Fruit fly (Drosophila melanogaster): ENCODE data around the gene CG42594.

CG42594 gene

dm6 chrX:4906573-4906972 lies 65.9 kb downstream of the CG42594 start, which contains the start of gene CG6927 (continued):
- TF ChIP-seq CG10274 (GFP tag; optimal IDR thresholded peaks at IDR 0.05), result no peak
- TF ChIP-seq TFAM (GFP tag; optimal IDR thresholded peaks at IDR 0.05), result no peak
- peak; percentile 56; the same call in 1 of the 3 replicates for TF ChIP-seq CG2199 (GFP tag; IDR thresholded peaks at IDR 0.05)
- TF ChIP-seq Med (GFP tag), result peak; percentile 43
- TF ChIP-seq CG11560 (tag; IDR thresholded peaks at IDR 0.05), result peak; percentile 73
- TF ChIP-seq az2 (GFP tag; optimal IDR thresholded peaks at IDR 0.05), result peak; percentile 24
- TF ChIP-seq CG14050 (GFP tag; IDR thresholded peaks at IDR 0.05), result peak; percentile 88
- TF ChIP-seq CG2202 (tag; optimal IDR thresholded peaks at IDR 0.05), result peak; percentile 6
- peak; percentile 67 for TF ChIP-seq fd96Cb (tag; optimal IDR thresholded peaks at IDR 0.05)
- peak; percentile 83 for TF ChIP-seq ssp (GFP tag; IDR thresholded peaks at IDR 0.05)
- peak in 1 of 2 experiments; percentile 68 for TF ChIP-seq crp (GFP tag; optimal IDR thresholded peaks at IDR 0.05)
- no peak for TF ChIP-seq CG7271 (tag; optimal IDR thresholded peaks at IDR 0.05)
- peak; percentile 79 for TF ChIP-seq wor (GFP tag; IDR thresholded peaks at IDR 0.05)
- TF ChIP-seq CG12659 (GFP tag; optimal IDR thresholded peaks at IDR 0.05), result peak; percentile 61
- TF ChIP-seq cato (GFP tag; optimal IDR thresholded peaks at IDR 0.05; ENCODE audit: borderline replicate concordance), result no peak
- peak; percentile 13 for TF ChIP-seq stwl (tag; optimal IDR thresholded peaks at IDR 0.05)
- TF ChIP-seq chinmo (GFP tag; IDR thresholded peaks at IDR 0.05; ENCODE audit: partially characterized antibody), result no peak
- TF ChIP-seq CG12299 (tag; optimal IDR thresholded peaks at IDR 0.05), result peak; percentile 41
- TF ChIP-seq CG3995 (GFP tag; optimal IDR thresholded peaks at IDR 0.05), result no peak
- no peak for TF ChIP-seq gcm2 (GFP tag; optimal IDR thresholded peaks at IDR 0.05)
- no peak for TF ChIP-seq psq (GFP tag; optimal IDR thresholded peaks at IDR 0.05)
- peak; percentile 79 for TF ChIP-seq CG2678 (tag; optimal IDR thresholded peaks at IDR 0.05)
- no peak for TF ChIP-seq CG4707 (GFP tag; optimal IDR thresholded peaks at IDR 0.05)
- TF ChIP-seq Bteb2 (GFP tag; optimal IDR thresholded peaks at IDR 0.05), result no peak
- peak; percentile 17 for TF ChIP-seq gro (GFP tag; optimal IDR thresholded peaks at IDR 0.05)
- peak; percentile 82 for TF ChIP-seq zf30C (GFP tag; optimal IDR thresholded peaks at IDR 0.05)
- no peak for TF ChIP-seq Atf3 (GFP tag; optimal IDR thresholded peaks at IDR 0.05)
- TF ChIP-seq CG12744 (GFP tag; optimal IDR thresholded peaks at IDR 0.05), result no peak
- peak; percentile 85 for TF ChIP-seq Dbx (GFP tag; IDR thresholded peaks at IDR 0.05)
- TF ChIP-seq sna (GFP tag; IDR thresholded peaks at IDR 0.05; ENCODE audit: partially characterized antibody), result no peak
- no peak for TF ChIP-seq tll (GFP tag; optimal IDR thresholded peaks at IDR 0.05)
- TF ChIP-seq Doc2 (GFP tag; IDR thresholded peaks at IDR 0.05), result no peak
- no peak for TF ChIP-seq slp2 (GFP tag; optimal IDR thresholded peaks at IDR 0.05)
- no peak for TF ChIP-seq CG8944 (GFP tag; optimal IDR thresholded peaks at IDR 0.05)
- TF ChIP-seq CG7372 (GFP tag; IDR thresholded peaks at IDR 0.05), result peak; percentile 85
- TF ChIP-seq Trl (optimal IDR thresholded peaks at IDR 0.05), result no peak
- TF ChIP-seq Trl (GFP tag; optimal IDR thresholded peaks at IDR 0.05), result peak; percentile 56
- TF ChIP-seq CG17612 (GFP tag; IDR thresholded peaks at IDR 0.05), result peak; percentile 35; the same call in 1 of the 2 replicates
- TF ChIP-seq Antp (GFP tag; optimal IDR thresholded peaks at IDR 0.05), result peak; percentile 47
- TF ChIP-seq ems (GFP tag; optimal IDR thresholded peaks at IDR 0.05), result no peak
- TF ChIP-seq CG18476 (GFP tag; optimal IDR thresholded peaks at IDR 0.05), result no peak
- TF ChIP-seq Ptx1 (GFP tag; IDR thresholded peaks at IDR 0.05), result peak; percentile 96
- no peak for TF ChIP-seq fru (optimal IDR thresholded peaks at IDR 0.05)
- peak; percentile 88 for TF ChIP-seq jigr1 (GFP tag; IDR thresholded peaks at IDR 0.05)
- TF ChIP-seq wek (GFP tag; optimal IDR thresholded peaks at IDR 0.05), result no peak
- TF ChIP-seq Hand (GFP tag; optimal IDR thresholded peaks at IDR 0.05), result no peak
- TF ChIP-seq dati (GFP tag; IDR thresholded peaks at IDR 0.05), result peak; percentile 71; the same call in 1 of the 2 replicates
- no peak for TF ChIP-seq prd (optimal IDR thresholded peaks at IDR 0.05)
- peak; percentile 94 for TF ChIP-seq prd (GFP tag; IDR thresholded peaks at IDR 0.05)
- TF ChIP-seq gt (GFP tag; IDR thresholded peaks at IDR 0.05), result no peak
- TF ChIP-seq CG10565 (GFP tag; optimal IDR thresholded peaks at IDR 0.05), result no peak
- TF ChIP-seq mirr (GFP tag; optimal IDR thresholded peaks at IDR 0.05), result no peak
- TF ChIP-seq NK7.1 (GFP tag; optimal IDR thresholded peaks at IDR 0.05), result no peak

All from whole organism, embryonic.